Worm (Caenorhabditis elegans): Measurements from ENCODE around the gene bath-27.

ce11 chrII:3395484-3395883 lies 36.5 kb downstream of the bath-27 start, which contains the start of gene nep-20:
- TF ChIP-seq lir-3 (tag; optimal IDR thresholded peaks at IDR 0.05; ENCODE audit: poor library complexity): no peak
- TF ChIP-seq zag-1 (tag; optimal IDR thresholded peaks at IDR 0.05): no peak
- no peak for TF ChIP-seq fos-1 (tag; optimal IDR thresholded peaks at IDR 0.05)

Data from whole organism, L1 larva.